Worm (Caenorhabditis elegans) whole organism, L1 larva: ENCODE measurements around the gene btb-10.
A peak's percentile ranks its signal among the peaks of the same experiment; 100 is the strongest.
"Not testable (repeated sequence)": the region's sequence is repeated elsewhere in the genome, so short reads cannot be mapped to it uniquely, and the experiment has no call there.

Experiments
- F16B12.6 ChIP-seq: fragments of 150-350 bp; optimal IDR thresholded peaks from 2 replicates; lab custom pipeline; 2014; ENCODE audit warnings: missing biosample characterization, missing genetic modification characterization
- Y116A8C.19 ChIP-seq: sonication (generic microtip); optimal IDR thresholded peaks from 2 replicates; lab custom pipeline; 2016; ENCODE audit warnings: missing compliant biosample characterization, missing genetic modification characterization, borderline replicate concordance
- aly-2 ChIP-seq: fragments of 150-350 bp; optimal IDR thresholded peaks from 2 replicates; lab custom pipeline; 2014; ENCODE audit warnings: missing biosample characterization, missing genetic modification characterization
- ama-1 ChIP-seq: fragments of 150-350 bp; optimal IDR thresholded peaks from 2 replicates; lab custom pipeline; 2014
- ceh-8 ChIP-seq: fragments of 200-800 bp; sonication (Bioruptor generic); optimal IDR thresholded peaks from 2 replicates; lab custom pipeline; 2018; ENCODE audit warnings: mild to moderate bottlenecking, missing genetic modification characterization, moderate library complexity, missing compliant biosample characterization
- ceh-82 ChIP-seq, 3 experiments: fragments of 150-350 bp in 1 of 3; sonication (generic microtip) in 2 of 3; optimal IDR thresholded peaks; 2 replicates each; lab custom pipeline; 2014 to 2017; ENCODE audit warnings: missing biosample characterization in 3 of 3, missing genetic modification characterization in 3 of 3
- efl-1 ChIP-seq, 4 experiments: fragments of 150-350 bp; optimal IDR thresholded peaks in 3 of 4; peaks in 1 of 4; 1 replicate in 1 of 4; 2 replicates in 3 of 4; lab custom pipeline; 2014; ENCODE audit warnings: missing biosample characterization in 2 of 4, missing genetic modification characterization in 2 of 4, missing genetic modification reagents in 2 of 4
- elt-2 ChIP-seq: sonication (generic microtip); optimal IDR thresholded peaks from 2 replicates; lab custom pipeline; 2016; ENCODE audit warnings: missing genetic modification characterization, mild to moderate bottlenecking, inconsistent platforms, missing compliant biosample characterization, missing genetic modification reagents
- elt-3 ChIP-seq, 6 experiments: fragments of 150-350 bp in 1 of 6; sonication (generic microtip); optimal IDR thresholded peaks; 2 replicates each; lab custom pipeline; 2017 to 2018; ENCODE audit warnings: missing biosample characterization in 6 of 6, missing genetic modification characterization in 6 of 6, inconsistent platforms in 1 of 6
- ets-5 ChIP-seq: fragments of 200-800 bp; sonication (Bioruptor generic); IDR thresholded peaks from 2 replicates; pipeline ENCODE4 v1.3.6; 2022; ENCODE audit warnings: missing genetic modification characterization, missing compliant biosample characterization
- fkh-4 ChIP-seq: sonication (generic microtip); optimal IDR thresholded peaks from 2 replicates; lab custom pipeline; 2016; ENCODE audit warnings: missing compliant biosample characterization, missing genetic modification characterization, borderline replicate concordance
- fos-1 ChIP-seq: fragments of 150-350 bp; optimal IDR thresholded peaks from 2 replicates; lab custom pipeline; 2014; ENCODE audit warnings: missing biosample characterization, missing genetic modification characterization
- irx-1 ChIP-seq: sonication (generic microtip); optimal IDR thresholded peaks from 2 replicates; lab custom pipeline; 2016; ENCODE audit warnings: missing genetic modification characterization, missing compliant biosample characterization
- jun-1 ChIP-seq: fragments of 150-350 bp; optimal IDR thresholded peaks from 2 replicates; lab custom pipeline; 2014; ENCODE audit warnings: missing biosample characterization, missing genetic modification reagents, missing genetic modification characterization
- lin-13 ChIP-seq: fragments of 150-350 bp; optimal IDR thresholded peaks from 2 replicates; lab custom pipeline; 2014; ENCODE audit warnings: missing biosample characterization, missing genetic modification reagents, missing genetic modification characterization
- lin-14 ChIP-seq: fragments of 200-800 bp; sonication (Bioruptor generic); optimal IDR thresholded peaks from 2 replicates; lab custom pipeline; 2018; ENCODE audit warnings: mild to moderate bottlenecking, missing genetic modification characterization, moderate library complexity, missing compliant biosample characterization
- lin-15B ChIP-seq: fragments of 150-350 bp; sonication (generic microtip); optimal IDR thresholded peaks from 3 replicates; lab custom pipeline; 2014; ENCODE audit warnings: missing biosample characterization, missing genetic modification characterization
- lin-35 ChIP-seq, 2 experiments: fragments of 150-350 bp; optimal IDR thresholded peaks; 2 replicates each; lab custom pipeline; 2014; ENCODE audit warnings: missing biosample characterization in 2 of 2, missing genetic modification characterization in 2 of 2, missing genetic modification reagents in 2 of 2
- lir-3 ChIP-seq: sonication (generic microtip); optimal IDR thresholded peaks from 2 replicates; lab custom pipeline; 2016; ENCODE audit warnings: mild to moderate bottlenecking, missing genetic modification characterization, moderate library complexity, missing compliant biosample characterization; ENCODE audit not compliant: poor library complexity
- mep-1 ChIP-seq: fragments of 150-350 bp; optimal IDR thresholded peaks from 2 replicates; lab custom pipeline; 2014; ENCODE audit warnings: missing biosample characterization, missing genetic modification characterization
- nhr-12 ChIP-seq: sonication (generic microtip); optimal IDR thresholded peaks from 2 replicates; lab custom pipeline; 2017; ENCODE audit warnings: missing biosample characterization, missing genetic modification characterization
- nhr-19 ChIP-seq: fragments of 200-800 bp; sonication (Bioruptor generic); conservative IDR thresholded peaks from 2 replicates; pipeline ENCODE4 v1.3.6; 2022; ENCODE audit warnings: missing genetic modification characterization, missing compliant biosample characterization
- pag-3 ChIP-seq: sonication (generic microtip); optimal IDR thresholded peaks from 2 replicates; lab custom pipeline; 2017; ENCODE audit warnings: missing genetic modification characterization, mild to moderate bottlenecking, missing compliant biosample characterization, antibody characterized with exemption, borderline replicate concordance; ENCODE audit not compliant: insufficient read depth
- rnt-1 ChIP-seq: sonication (generic microtip); optimal IDR thresholded peaks from 2 replicates; lab custom pipeline; 2016; ENCODE audit warnings: mild to moderate bottlenecking, missing genetic modification characterization, moderate library complexity, missing compliant biosample characterization
- swsn-7 ChIP-seq: sonication (generic microtip); optimal IDR thresholded peaks from 2 replicates; lab custom pipeline; 2016; ENCODE audit warnings: missing genetic modification characterization, missing compliant biosample characterization
- tbx-2 ChIP-seq: sonication (generic microtip); optimal IDR thresholded peaks from 2 replicates; lab custom pipeline; 2016; ENCODE audit warnings: missing genetic modification characterization, missing compliant biosample characterization
- unc-130 ChIP-seq: fragments of 150-350 bp; optimal IDR thresholded peaks from 2 replicates; lab custom pipeline; 2017; ENCODE audit warnings: missing biosample characterization, missing genetic modification characterization, inconsistent platforms
- unc-30 ChIP-seq: sonication (generic microtip); optimal IDR thresholded peaks from 2 replicates; lab custom pipeline; 2017; ENCODE audit warnings: missing biosample characterization, missing genetic modification characterization
- unc-62 ChIP-seq: fragments of 150-350 bp; optimal IDR thresholded peaks from 2 replicates; lab custom pipeline; 2014; ENCODE audit warnings: missing biosample characterization, missing genetic modification reagents, missing genetic modification characterization
- unc-86 ChIP-seq: sonication (generic microtip); optimal IDR thresholded peaks from 2 replicates; lab custom pipeline; 2016; ENCODE audit warnings: missing genetic modification characterization, missing compliant biosample characterization
- vab-15 ChIP-seq: sonication (generic microtip); optimal IDR thresholded peaks from 2 replicates; lab custom pipeline; 2017; ENCODE audit warnings: missing genotype, mild to moderate bottlenecking, missing genetic modification characterization, missing compliant biosample characterization
- xbp-1 ChIP-seq: sonication (generic microtip); optimal IDR thresholded peaks from 2 replicates; lab custom pipeline; 2016; ENCODE audit warnings: missing genetic modification characterization, missing compliant biosample characterization
- zip-4 ChIP-seq: fragments of 200-800 bp; sonication (Bioruptor generic); optimal IDR thresholded peaks from 2 replicates; lab custom pipeline; 2018; ENCODE audit warnings: mild to moderate bottlenecking, missing genetic modification characterization, moderate library complexity, missing compliant biosample characterization
- ztf-4 ChIP-seq: fragments of 150-350 bp; optimal IDR thresholded peaks from 2 replicates; lab custom pipeline; 2014; ENCODE audit warnings: missing biosample characterization, missing genetic modification characterization

btb-10 gene

DNA sequence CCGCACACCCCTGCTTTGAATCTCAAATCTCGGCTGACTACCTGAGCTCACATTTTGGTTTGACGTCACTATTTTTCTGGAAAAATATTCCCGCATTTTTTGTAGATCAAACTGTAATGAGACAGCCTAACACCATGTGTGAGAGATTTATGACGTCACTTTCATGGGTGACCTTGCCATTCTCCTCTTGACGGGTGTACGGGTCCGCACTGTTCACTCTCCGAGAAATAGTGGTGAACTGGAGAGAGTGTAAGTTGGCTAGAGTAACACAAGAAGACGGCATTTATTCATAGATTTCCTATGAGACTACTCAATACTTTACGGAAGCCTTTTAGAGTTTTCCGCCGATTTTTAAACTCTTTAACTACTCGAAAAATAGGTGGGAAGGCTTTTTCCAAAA, 5.9 kb downstream of the btb-10 start, which contains the start of gene K02E7.7:
K02E7.7 (plus strand) TSS at position 301 of the 400 bp plus-strand sequence.
- TF ChIP-seq xbp-1, F16B12.6, unc-86 (tag; lab: Kevin White, UChicago): not testable (repeated sequence)

DNA sequence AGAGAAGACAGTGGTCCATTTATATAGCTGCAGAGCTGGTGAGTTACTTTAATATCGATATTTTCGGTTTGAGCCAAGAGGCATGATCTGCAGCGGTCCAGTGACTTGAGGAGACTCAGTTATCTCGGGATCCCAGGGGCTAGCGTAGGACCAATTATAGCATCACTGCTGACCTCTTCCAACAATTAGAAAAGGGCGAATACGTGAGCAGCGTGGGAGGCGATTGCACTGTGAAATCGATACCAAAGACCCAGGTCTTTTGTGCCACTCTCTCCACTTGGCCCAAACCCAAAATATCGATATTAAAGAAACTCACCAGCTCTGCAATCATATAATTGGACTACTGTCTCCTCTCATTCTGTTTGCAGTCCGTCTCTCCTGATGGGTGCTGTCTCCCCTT, 10.8 kb downstream of the btb-10 start, which contains the start of gene fbxb-40:
fbxb-40 (minus strand) TSS at position 101 of the 400 bp plus-strand sequence.
- TF ChIP-seq unc-30 (tag; lab: Kevin White, UChicago) (no peak), mep-1 (tag; lab: Kevin White, UChicago) (no peak), ceh-82 (tag; optimal IDR thresholded peaks at IDR 0.05; lab: Kevin White, UChicago) (no peak), lin-14 (GFP tag; lab: Kevin White, UChicago) (no peak), tbx-2 (no peak), zip-4 (no peak), pag-3 (tag; lab: Kevin White, UChicago) (no peak), ama-1 (lab: Kevin White, UChicago) (no peak), vab-15 (no peak), aly-2 (tag; lab: Kevin White, UChicago) (no peak), elt-3 (tag; optimal IDR thresholded peaks at IDR 0.05; lab: Kevin White, UChicago) (no peak), unc-130 (tag; lab: Kevin White, UChicago) (no peak)
- TF ChIP-seq, all 84 proteins: peak for 0

- no peak for TF ChIP-seq tbx-2
- no peak for TF ChIP-seq efl-1 (optimal IDR thresholded peaks at IDR 0.05; lab: Kevin White, UChicago)
- TF ChIP-seq efl-1 (GFP tag; optimal IDR thresholded peaks at IDR 0.05 in 1 of 2; lab: Kevin White, UChicago), result peak in 1 of 2 experiments; percentile 34
These were observed 13.7 kb downstream of the btb-10 start for ce11 chrII:1046937-1047336.

- no peak for TF ChIP-seq tbx-2
- TF ChIP-seq ama-1 (lab: Kevin White, UChicago), result no peak
- TF ChIP-seq mep-1 (tag; lab: Kevin White, UChicago), result no peak
- TF ChIP-seq unc-130 (tag; lab: Kevin White, UChicago), result no peak
- TF ChIP-seq lin-13, result no peak
These were observed 14.9 kb downstream of the btb-10 start, which contains the start of gene str-148 for ce11 chrII:1045692-1046091. TSS of gene str-148 (plus strand) at chrII:1045992.

DNA sequence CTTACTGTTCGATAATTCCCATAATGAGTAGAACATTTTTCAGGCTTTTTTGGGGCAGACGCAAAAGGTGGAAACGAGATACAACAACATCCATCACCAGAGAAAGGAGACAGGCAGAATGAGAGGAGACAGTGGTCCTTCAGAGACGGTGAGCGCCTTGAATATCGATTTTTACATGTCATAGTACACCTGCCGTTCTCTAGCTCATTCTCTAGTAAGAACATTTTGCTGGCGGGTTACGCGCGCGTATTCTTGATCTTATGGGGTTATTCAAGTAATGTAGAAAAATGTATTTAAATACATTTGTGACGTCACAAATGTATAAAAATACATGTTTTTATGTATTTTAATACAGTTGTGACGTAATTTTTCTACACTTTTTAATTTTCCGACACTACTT, 16.7 kb downstream of the btb-10 start, which contains the start of gene fbxb-45:
fbxb-45 (minus strand) TSS at position 101 of the 400 bp plus-strand sequence.
- not testable (repeated sequence) for TF ChIP-seq Y116A8C.19; lin-35 (GFP tag; optimal IDR thresholded peaks at IDR 0.05; lab: Kevin White, UChicago); fkh-4 (tag; lab: Kevin White, UChicago)

- TF ChIP-seq ztf-4 (tag; lab: Kevin White, UChicago) (no peak), ceh-8 (GFP tag; lab: Kevin White, UChicago) (no peak), lin-35 (GFP tag; optimal IDR thresholded peaks at IDR 0.05; lab: Kevin White, UChicago) (no peak), irx-1 (no peak), rnt-1 (tag; lab: Kevin White, UChicago) (no peak), ets-5 (GFP tag; lab: Robert Waterston, UW) (no peak), unc-62 (no peak), nhr-12 (tag; lab: Kevin White, UChicago) (no peak), elt-2 (no peak), fos-1 (tag; lab: Kevin White, UChicago) (no peak), swsn-7 (no peak), lin-15B (tag; lab: Kevin White, UChicago) (no peak), lin-14 (GFP tag; lab: Kevin White, UChicago) (no peak), jun-1 (tag; lab: Kevin White, UChicago) (no peak), lir-3 (no peak), nhr-19 (GFP tag; lab: Robert Waterston, UW) (no peak)
These were observed 18.4 kb downstream of the btb-10 start, which contains the start of gene fbxb-41 for ce11 chrII:1042227-1042626. TSS of gene fbxb-41 (minus strand) at chrII:1042327.
